Worm (Caenorhabditis elegans) whole organism, early embryonic: ENCODE results near the gene K08E4.3.

Experiments used
- B0310.2 ChIP-seq: sonication (generic microtip); optimal IDR thresholded peaks from 2 replicates; lab custom pipeline; 2016; ENCODE audit warnings: mild to moderate bottlenecking, missing genetic modification characterization, missing compliant biosample characterization
- ama-1 ChIP-seq: fragments of 150-350 bp; optimal IDR thresholded peaks from 2 replicates; lab custom pipeline; 2014
- ceh-13 ChIP-seq: fragments of 200-800 bp; sonication (Bioruptor generic); optimal IDR thresholded peaks from 2 replicates; lab custom pipeline; 2018; ENCODE audit warnings: mild to moderate bottlenecking, missing genetic modification characterization, missing compliant biosample characterization
- ceh-36 ChIP-seq: sonication (generic microtip); optimal IDR thresholded peaks from 2 replicates; lab custom pipeline; 2016; ENCODE audit warnings: missing genetic modification characterization, inconsistent platforms, missing compliant biosample characterization
- hmbx-1 ChIP-seq: sonication (generic microtip); optimal IDR thresholded peaks from 2 replicates; lab custom pipeline; 2016; ENCODE audit warnings: mild to moderate bottlenecking, missing genetic modification characterization, missing compliant biosample characterization
- hmg-4 ChIP-seq: fragments of 200-800 bp; sonication (Bioruptor generic); optimal IDR thresholded peaks from 2 replicates; lab custom pipeline; 2018; ENCODE audit warnings: mild to moderate bottlenecking, missing genetic modification characterization, missing compliant biosample characterization
- hnd-1 ChIP-seq: sonication (generic microtip); optimal IDR thresholded peaks from 2 replicates; lab custom pipeline; 2016; ENCODE audit warnings: missing genetic modification characterization, missing compliant biosample characterization
- pes-1 ChIP-seq: fragments of 200-800 bp; sonication (Bioruptor generic); IDR thresholded peaks from 2 replicates; pipeline ENCODE4 v1.3.6; 2022; ENCODE audit warnings: missing genetic modification reagents, missing genetic modification characterization, missing compliant biosample characterization
- sea-1 ChIP-seq: fragments of 200-800 bp; sonication (Bioruptor generic); conservative IDR thresholded peaks from 2 replicates; pipeline ENCODE4 v1.3.6; 2022; ENCODE audit warnings: missing genetic modification characterization, missing compliant biosample characterization
- tbx-11 ChIP-seq: fragments of 200-800 bp; sonication (Bioruptor generic); IDR thresholded peaks from 2 replicates; pipeline ENCODE4 v1.3.6; 2022; ENCODE audit warnings: missing genetic modification characterization, missing compliant biosample characterization

DNA sequence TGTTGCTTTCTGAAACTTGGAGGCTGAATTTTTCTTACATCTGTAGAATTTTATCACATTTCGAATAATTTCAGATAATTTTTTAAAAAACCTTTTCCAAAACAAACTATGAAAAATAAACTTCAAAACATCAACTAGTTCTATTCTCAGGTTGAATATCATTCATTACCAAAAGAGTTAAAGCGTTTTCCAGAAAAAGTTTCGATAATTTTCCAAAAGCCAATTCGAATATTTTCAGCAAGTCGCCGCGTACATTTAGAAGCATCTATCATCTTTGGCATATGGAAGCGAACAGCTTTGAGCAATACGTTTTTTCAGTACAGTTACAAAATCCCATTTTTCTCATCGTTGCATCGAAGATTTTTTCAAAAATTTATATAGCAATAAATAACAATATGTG lies 20.6 kb upstream of the K08E4.3 start:
- TF ChIP-seq tbx-11 (GFP tag; lab: Robert Waterston, UW) (no peak), hmbx-1 (tag; lab: Kevin White, UChicago) (no peak), hmg-4 (GFP tag; lab: Kevin White, UChicago) (no peak), hnd-1 (tag; lab: Kevin White, UChicago) (no peak), sea-1 (GFP tag; lab: Robert Waterston, UW) (no peak), ama-1 (lab: Kevin White, UChicago) (no peak), ceh-13 (GFP tag; lab: Kevin White, UChicago) (no peak), ceh-36 (tag; lab: Kevin White, UChicago) (no peak), B0310.2 (tag; lab: Kevin White, UChicago) (no peak), pes-1 (GFP tag; lab: Robert Waterston, UW) (no peak)
